Fruit fly (Drosophila melanogaster) whole organism, embryonic: ENCODE results near the gene robo3.

Source experiments
- Adf1 ChIP-seq: fragments of 200-800 bp; sonication (Bioruptor generic); IDR thresholded peaks from 2 replicates; pipeline ENCODE4 v1.3.6; 2022; ENCODE audit warnings: missing biosample characterization, missing genetic modification characterization
- CG14050 ChIP-seq: fragments of 200-800 bp; sonication (Bioruptor generic); IDR thresholded peaks from 3 replicates; pipeline ENCODE4 v1.3.6; 2022; ENCODE audit warnings: missing biosample characterization, missing genetic modification characterization
- CG18619 ChIP-seq: fragments of 200-800 bp; sonication (Bioruptor generic); optimal IDR thresholded peaks from 3 replicates; lab custom pipeline; 2017; ENCODE audit warnings: missing biosample characterization, mild to moderate bottlenecking, missing genetic modification characterization
- CG3065 ChIP-seq: fragments of 200-800 bp; sonication (Bioruptor generic); optimal IDR thresholded peaks from 2 replicates; lab custom pipeline; 2016; ENCODE audit warnings: missing biosample characterization, missing genetic modification characterization
- CG7372 ChIP-seq: fragments of 200-800 bp; sonication (Bioruptor generic); IDR thresholded peaks from 2 replicates; pipeline ENCODE4 v1.3.6; 2022; ENCODE audit warnings: missing biosample characterization, missing genetic modification characterization
- Dip3 ChIP-seq: fragments of 200-800 bp; sonication (Bioruptor generic); optimal IDR thresholded peaks from 3 replicates; lab custom pipeline; 2016; ENCODE audit warnings: missing biosample characterization, missing genetic modification characterization
- Kr ChIP-seq: fragments of 200-800 bp; sonication (Bioruptor generic); optimal IDR thresholded peaks from 2 replicates; lab custom pipeline; 2017; ENCODE audit warnings: missing biosample characterization, mild to moderate bottlenecking, missing genetic modification characterization
- NFAT ChIP-seq: fragments of 200-800 bp; sonication (Bioruptor generic); IDR thresholded peaks from 2 replicates; pipeline ENCODE4 v1.3.6; 2022; ENCODE audit warnings: missing biosample characterization, missing genetic modification characterization
- dysf ChIP-seq: fragments of 200-800 bp; sonication (Bioruptor generic); IDR thresholded peaks from 3 replicates; pipeline ENCODE4 v1.3.6; 2022; ENCODE audit warnings: missing biosample characterization, missing genetic modification characterization
- nom ChIP-seq: fragments of 200-800 bp; sonication (Bioruptor generic); optimal IDR thresholded peaks from 2 replicates; lab custom pipeline; 2017; ENCODE audit warnings: missing biosample characterization, missing genetic modification characterization, mild to moderate bottlenecking, moderate library complexity, missing genetic modification reagents
- odd ChIP-seq: fragments of 200-800 bp; sonication (Bioruptor generic); optimal IDR thresholded peaks from 2 replicates; lab custom pipeline; 2017; ENCODE audit warnings: missing biosample characterization, mild to moderate bottlenecking, missing genetic modification characterization

DNA sequence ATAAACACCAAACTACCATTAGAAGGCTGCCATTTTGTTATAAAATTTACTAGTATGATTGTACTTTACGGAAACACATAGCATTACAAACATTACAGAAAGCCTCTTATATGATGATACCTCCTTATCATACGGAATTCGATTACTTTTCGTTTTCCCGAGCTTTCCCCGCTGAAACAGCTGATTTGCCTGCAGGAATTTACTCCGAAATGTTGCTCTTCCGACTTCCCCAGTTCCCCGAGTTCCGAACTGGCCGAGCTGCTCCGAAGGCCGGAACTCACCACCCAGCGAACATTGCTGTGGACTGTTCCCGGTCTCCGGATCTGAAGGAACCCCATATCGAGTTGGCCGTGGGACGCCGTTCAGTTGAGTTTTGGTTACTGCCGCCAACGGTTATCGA, at the start of gene robo3:
- TF ChIP-seq CG3065 (GFP tag; lab: Kevin White, UChicago) (no peak), NFAT (no peak), nom (no peak), Adf1 (GFP tag; lab: Robert Waterston, UW) (no peak), CG14050 (GFP tag; lab: Robert Waterston, UW) (no peak), Kr (GFP tag; lab: Kevin White, UChicago) (no peak), dysf (GFP tag; lab: Robert Waterston, UW) (no peak), Dip3 (GFP tag; lab: Kevin White, UChicago) (no peak), CG7372 (GFP tag; lab: Robert Waterston, UW) (no peak), odd (GFP tag; lab: Kevin White, UChicago) (no peak), CG18619 (GFP tag; lab: Kevin White, UChicago) (no peak)
